Worm (Caenorhabditis elegans) whole organism, mixed stage, embryonic: ENCODE measurements around the gene sru-30.

Experiments used
- M03D4.4 ChIP-seq: sonication (generic microtip); optimal IDR thresholded peaks from 2 replicates; lab custom pipeline; 2017; ENCODE audit warnings: mild to moderate bottlenecking, missing genetic modification characterization, missing compliant biosample characterization
- bed-3 ChIP-seq: fragments of 200-800 bp; sonication (Bioruptor generic); optimal IDR thresholded peaks from 3 replicates; lab custom pipeline; 2018; ENCODE audit warnings: mild to moderate bottlenecking, missing genetic modification characterization, moderate library complexity, missing compliant biosample characterization
- blmp-1 ChIP-seq: fragments of 150-350 bp; optimal IDR thresholded peaks from 2 replicates; lab custom pipeline; 2014; ENCODE audit warnings: missing biosample characterization, missing genetic modification characterization
- ceh-39 ChIP-seq: fragments of 150-350 bp; optimal IDR thresholded peaks from 2 replicates; lab custom pipeline; 2014; ENCODE audit warnings: missing biosample characterization, missing genetic modification characterization
- ceh-43 ChIP-seq: fragments of 200-800 bp; sonication (Bioruptor generic); optimal IDR thresholded peaks from 2 replicates; lab custom pipeline; 2018; ENCODE audit warnings: mild to moderate bottlenecking, missing genetic modification characterization, moderate library complexity, missing compliant biosample characterization
- ceh-83 ChIP-seq: fragments of 200-800 bp; sonication (Bioruptor generic); optimal IDR thresholded peaks from 2 replicates; lab custom pipeline; 2018; ENCODE audit warnings: mild to moderate bottlenecking, missing genetic modification characterization, missing compliant biosample characterization
- ces-1 ChIP-seq: fragments of 150-350 bp; optimal IDR thresholded peaks from 2 replicates; lab custom pipeline; 2014; ENCODE audit warnings: missing biosample characterization, missing genetic modification reagents, missing genetic modification characterization
- cnd-1 ChIP-seq: fragments of 200-800 bp; sonication (Bioruptor generic); optimal IDR thresholded peaks from 2 replicates; lab custom pipeline; 2018; ENCODE audit warnings: mild to moderate bottlenecking, missing genetic modification characterization, missing compliant biosample characterization
- drap-1 ChIP-seq: fragments of 200-800 bp; sonication (Bioruptor generic); optimal IDR thresholded peaks from 3 replicates; lab custom pipeline; 2018; ENCODE audit warnings: mild to moderate bottlenecking, missing genetic modification characterization, missing compliant biosample characterization
- elt-1 ChIP-seq: sonication (generic microtip); optimal IDR thresholded peaks from 2 replicates; lab custom pipeline; 2017; ENCODE audit warnings: missing genetic modification characterization, mild to moderate bottlenecking, missing compliant biosample characterization, antibody characterized with exemption, moderate library complexity, borderline replicate concordance; ENCODE audit not compliant: insufficient read depth
- elt-3 ChIP-seq: fragments of 150-350 bp; optimal IDR thresholded peaks from 2 replicates; lab custom pipeline; 2014; ENCODE audit warnings: missing biosample characterization, missing genetic modification characterization
- flh-1 ChIP-seq: fragments of 200-800 bp; sonication (Bioruptor generic); optimal IDR thresholded peaks from 2 replicates; lab custom pipeline; 2018; ENCODE audit warnings: mild to moderate bottlenecking, missing genetic modification characterization, moderate library complexity, missing compliant biosample characterization
- hlh-1 ChIP-seq: fragments of 150-350 bp; optimal IDR thresholded peaks from 2 replicates; lab custom pipeline; 2014; ENCODE audit warnings: missing biosample characterization, missing genetic modification reagents, missing genetic modification characterization
- lin-13 ChIP-seq: fragments of 150-350 bp; optimal IDR thresholded peaks from 2 replicates; lab custom pipeline; 2014; ENCODE audit warnings: missing biosample characterization, missing genetic modification characterization
- lin-32 ChIP-seq: fragments of 200-800 bp; sonication (Bioruptor generic); optimal IDR thresholded peaks from 2 replicates; lab custom pipeline; 2018; ENCODE audit warnings: mild to moderate bottlenecking, missing genetic modification characterization, missing compliant biosample characterization
- lsy-2 ChIP-seq: fragments of 150-350 bp; optimal IDR thresholded peaks from 2 replicates; lab custom pipeline; 2014; ENCODE audit warnings: missing biosample characterization, missing genetic modification characterization
- mep-1 ChIP-seq: fragments of 150-350 bp; optimal IDR thresholded peaks from 2 replicates; lab custom pipeline; 2017; ENCODE audit warnings: missing biosample characterization, missing genetic modification reagents, missing genetic modification characterization, inconsistent platforms
- mls-2 ChIP-seq: sonication (generic microtip); optimal IDR thresholded peaks from 2 replicates; lab custom pipeline; 2016; ENCODE audit warnings: mild to moderate bottlenecking, missing genetic modification characterization, moderate library complexity, missing compliant biosample characterization
- nhr-12 ChIP-seq: fragments of 150-350 bp; optimal IDR thresholded peaks from 2 replicates; lab custom pipeline; 2014; ENCODE audit warnings: missing biosample characterization, missing genetic modification characterization
- nhr-2 ChIP-seq: fragments of 150-350 bp; optimal IDR thresholded peaks from 2 replicates; lab custom pipeline; 2014; ENCODE audit warnings: missing biosample characterization, missing genetic modification characterization
- nhr-237 ChIP-seq: fragments of 150-350 bp; optimal IDR thresholded peaks from 2 replicates; lab custom pipeline; 2014; ENCODE audit warnings: missing biosample characterization, missing genetic modification characterization
- nhr-28 ChIP-seq: fragments of 150-350 bp; optimal IDR thresholded peaks from 2 replicates; lab custom pipeline; 2014; ENCODE audit warnings: missing biosample characterization, missing genetic modification characterization
- nhr-76 ChIP-seq: sonication (generic microtip); optimal IDR thresholded peaks from 2 replicates; lab custom pipeline; 2017; ENCODE audit warnings: missing biosample characterization, missing genetic modification characterization
- pha-4 ChIP-seq: fragments of 150-350 bp; optimal IDR thresholded peaks from 2 replicates; lab custom pipeline; 2018; ENCODE audit warnings: missing biosample characterization, missing genetic modification reagents, missing genetic modification characterization
- snpc-4 ChIP-seq: fragments of 150-350 bp; optimal IDR thresholded peaks from 2 replicates; lab custom pipeline; 2014; ENCODE audit warnings: missing biosample characterization, missing genetic modification characterization
- sptf-1 ChIP-seq: sonication (generic microtip); optimal IDR thresholded peaks from 2 replicates; lab custom pipeline; 2017; ENCODE audit warnings: mild to moderate bottlenecking, missing genetic modification characterization, moderate library complexity, missing compliant biosample characterization
- tbx-8 ChIP-seq: fragments of 200-800 bp; sonication (Bioruptor generic); optimal IDR thresholded peaks from 2 replicates; lab custom pipeline; 2018; ENCODE audit warnings: mild to moderate bottlenecking, missing genetic modification characterization, moderate library complexity, missing compliant biosample characterization
- unc-120 ChIP-seq: sonication (generic microtip); optimal IDR thresholded peaks from 2 replicates; lab custom pipeline; 2017; ENCODE audit warnings: missing genetic modification characterization, missing compliant biosample characterization; ENCODE audit not compliant: poor library complexity, severe bottlenecking
- unc-39 ChIP-seq: fragments of 150-350 bp; optimal IDR thresholded peaks from 2 replicates; lab custom pipeline; 2014; ENCODE audit warnings: missing biosample characterization, missing genetic modification characterization
- unc-62 ChIP-seq: fragments of 150-350 bp; optimal IDR thresholded peaks from 2 replicates; lab custom pipeline; 2014; ENCODE audit warnings: missing biosample characterization, missing genetic modification reagents, missing genetic modification characterization
- zip-8 ChIP-seq: fragments of 150-350 bp; optimal IDR thresholded peaks from 2 replicates; lab custom pipeline; 2014; ENCODE audit warnings: missing biosample characterization, missing genetic modification characterization

The sru-30 gene

ce11 chrV:9821724-9822123 lies 8.1 kb downstream of the sru-30 start, which contains the start of gene str-193:
Gene str-193 (minus strand): TSS chrV:9821824.
- TF ChIP-seq lin-13 (tag; lab: Kevin White, UChicago) (no peak), hlh-1 (tag; lab: Kevin White, UChicago) (no peak), nhr-2 (tag; lab: Kevin White, UChicago) (no peak), drap-1 (GFP tag; lab: Kevin White, UChicago) (no peak), M03D4.4 (tag; lab: Kevin White, UChicago) (no peak), nhr-237 (tag; lab: Kevin White, UChicago) (no peak), bed-3 (no peak), ceh-43 (GFP tag; lab: Kevin White, UChicago) (no peak), unc-120 (tag; lab: Kevin White, UChicago) (no peak), flh-1 (GFP tag; lab: Kevin White, UChicago) (no peak), snpc-4 (tag; lab: Kevin White, UChicago) (no peak), cnd-1 (no peak), lin-32 (GFP tag; lab: Kevin White, UChicago) (no peak), lsy-2 (no peak), unc-62 (GFP tag; lab: Kevin White, UChicago) (no peak), ces-1 (GFP tag; lab: Kevin White, UChicago) (no peak), tbx-8 (no peak)

ce11 chrV:9824149-9824548 lies 10.5 kb downstream of the sru-30 start, which contains the start of gene str-2:
Gene str-2 (minus strand): TSS chrV:9824249.
- TF ChIP-seq cnd-1 (no peak), unc-39 (no peak), ces-1 (GFP tag; lab: Kevin White, UChicago) (no peak), unc-120 (tag; lab: Kevin White, UChicago) (no peak), lsy-2 (no peak), ceh-43 (GFP tag; lab: Kevin White, UChicago) (no peak), drap-1 (GFP tag; lab: Kevin White, UChicago) (no peak), nhr-12 (tag; lab: Kevin White, UChicago) (no peak), unc-62 (GFP tag; lab: Kevin White, UChicago) (no peak), tbx-8 (no peak), ceh-83 (GFP tag; lab: Kevin White, UChicago) (no peak), M03D4.4 (tag; lab: Kevin White, UChicago) (no peak), zip-8 (tag; lab: Kevin White, UChicago) (no peak), hlh-1 (tag; lab: Kevin White, UChicago) (no peak), ceh-39 (tag; lab: Kevin White, UChicago) (no peak), nhr-76 (tag; lab: Kevin White, UChicago) (no peak), mep-1 (tag; lab: Kevin White, UChicago) (no peak), elt-1 (tag; lab: Kevin White, UChicago) (no peak), mls-2 (tag; lab: Kevin White, UChicago) (no peak), nhr-28 (tag; lab: Kevin White, UChicago) (no peak)

ce11 chrV:9833900-9834299 lies 20.3 kb downstream of the sru-30 start, which contains the start of gene sru-40:
Gene sru-40 (minus strand): TSS chrV:9834000.
- no peak for TF ChIP-seq cnd-1
- peak; percentile 46 for TF ChIP-seq zip-8 (tag; lab: Kevin White, UChicago)

- no peak for TF ChIP-seq cnd-1
- no peak for TF ChIP-seq ces-1 (GFP tag; lab: Kevin White, UChicago)
- TF ChIP-seq bed-3, result no peak
- TF ChIP-seq nhr-76 (tag; lab: Kevin White, UChicago), result no peak
- no peak for TF ChIP-seq ceh-83 (GFP tag; lab: Kevin White, UChicago)
- no peak for TF ChIP-seq unc-39
- TF ChIP-seq pha-4 (tag; lab: Kevin White, UChicago), result no peak
- TF ChIP-seq tbx-8, result no peak
- no peak for TF ChIP-seq unc-120 (tag; lab: Kevin White, UChicago)
- no peak for TF ChIP-seq nhr-2 (tag; lab: Kevin White, UChicago)
- no peak for TF ChIP-seq sptf-1 (tag; lab: Kevin White, UChicago)
- TF ChIP-seq hlh-1 (tag; lab: Kevin White, UChicago), result no peak
- TF ChIP-seq blmp-1 (tag; lab: Kevin White, UChicago), result no peak
- no peak for TF ChIP-seq elt-3 (tag; lab: Kevin White, UChicago)
- no peak for TF ChIP-seq elt-1 (tag; lab: Kevin White, UChicago)
Measured at ce11 chrV:9835945-9836344, 22.3 kb downstream of the sru-30 start, which contains the start of gene sru-38. Gene sru-38 (minus strand): TSS chrV:9836045.
